Fruit fly (Drosophila melanogaster): Measurements from ENCODE around the gene CG31156.

Gene CG31156

DNA sequence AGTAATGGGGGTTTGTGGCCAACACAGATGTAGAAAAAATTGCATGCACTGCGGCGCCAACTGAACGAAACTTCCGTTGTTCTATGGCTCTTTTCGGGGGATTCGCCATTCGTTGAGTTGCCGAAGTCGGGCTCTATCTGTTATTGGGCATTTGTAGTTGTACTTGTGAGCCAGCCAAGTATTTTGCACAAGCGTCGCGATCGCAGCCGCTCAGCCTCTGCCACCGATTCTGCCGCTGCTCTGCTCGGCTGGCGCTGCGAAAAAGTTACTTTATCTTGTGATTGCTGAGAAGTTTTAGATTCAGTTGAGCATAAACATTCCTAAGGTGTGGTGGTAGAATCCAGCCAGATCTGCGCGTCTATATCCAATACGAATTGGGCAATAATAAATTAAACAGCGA lies 43.6 kb downstream of the CG31156 start, which contains the start of gene CG33110:
Gene CG33110 (plus strand): TSS at position 301 of the 400 bp plus-strand sequence.
- TF ChIP-seq bab2 (GFP tag; optimal IDR thresholded peaks at IDR 0.05) (no peak), sd (tag; optimal IDR thresholded peaks at IDR 0.05) (peak; percentile 27), Adf1 (GFP tag; IDR thresholded peaks at IDR 0.05) (peak; percentile 64), chinmo (GFP tag; IDR thresholded peaks at IDR 0.05; ENCODE audit: partially characterized antibody) (peak; percentile 90; the same call in 3 of the 4 replicates)

- TF ChIP-seq CG4820 (GFP tag; optimal IDR thresholded peaks at IDR 0.05) = no peak
- peak; percentile 77 for TF ChIP-seq CG12769 (tag; optimal IDR thresholded peaks at IDR 0.05)
- TF ChIP-seq CG13894 (tag; optimal IDR thresholded peaks at IDR 0.05) = peak; percentile 60
- peak; percentile 24 for TF ChIP-seq Med (GFP tag)
- TF ChIP-seq CG14860 (GFP tag; IDR thresholded peaks at IDR 0.05; ENCODE audit: partially characterized antibody) = no peak
- TF ChIP-seq gfzf (GFP tag; optimal IDR thresholded peaks at IDR 0.05) = no peak
- peak; percentile 78 for TF ChIP-seq sd (tag; optimal IDR thresholded peaks at IDR 0.05)
Measured at dm6 chr3R:22568508-22568907, 44.9 kb downstream of the CG31156 start.

dm6 chr3R:22565732-22566131 lies 47.7 kb downstream of the CG31156 start:
- peak; percentile 28 for TF ChIP-seq sd (tag; optimal IDR thresholded peaks at IDR 0.05)
- TF ChIP-seq Eip74EF (GFP tag; optimal IDR thresholded peaks at IDR 0.05) = peak in 1 of 2 experiments; percentile 86
- peak; percentile 99 for TF ChIP-seq CG13894 (tag; optimal IDR thresholded peaks at IDR 0.05)
- no peak for TF ChIP-seq CG12659 (GFP tag; optimal IDR thresholded peaks at IDR 0.05)
- TF ChIP-seq chinmo (GFP tag; IDR thresholded peaks at IDR 0.05; ENCODE audit: partially characterized antibody) = peak; percentile 63; the same call in 2 of the 4 replicates
- TF ChIP-seq Fer1 (GFP tag; optimal IDR thresholded peaks at IDR 0.05) = no peak
- TF ChIP-seq Max (GFP tag; optimal IDR thresholded peaks at IDR 0.05) = no peak
- no peak for TF ChIP-seq CG15601 (tag; optimal IDR thresholded peaks at IDR 0.05)
- no peak for TF ChIP-seq H2.0 (GFP tag; IDR thresholded peaks at IDR 0.05)
- peak; percentile 1 for TF ChIP-seq CG12769 (tag; optimal IDR thresholded peaks at IDR 0.05)

DNA sequence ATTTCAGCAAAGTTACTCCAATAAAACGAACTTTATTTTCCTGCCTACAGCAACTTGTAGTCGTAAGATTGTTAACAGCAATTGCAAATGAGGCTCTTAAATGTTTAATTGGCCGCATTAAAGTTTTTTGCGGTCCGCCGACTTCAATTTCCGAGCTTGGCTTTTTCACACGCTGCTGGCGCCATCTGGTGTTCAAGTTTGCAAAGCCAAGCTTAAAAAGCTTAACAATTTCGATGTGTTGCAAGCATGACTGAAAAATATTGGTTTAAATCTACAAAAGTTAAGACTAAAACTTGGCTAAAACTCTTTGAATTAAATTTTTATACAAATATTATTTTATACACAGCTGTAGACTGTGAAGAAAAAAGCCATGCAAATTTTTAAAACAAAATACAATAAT lies 48.7 kb downstream of the CG31156 start:
- TF ChIP-seq Dip2 (GFP tag; IDR thresholded peaks at IDR 0.05) (peak; percentile 84), peb (GFP tag; IDR thresholded peaks at IDR 0.05) (no peak), CG18764 (GFP tag; optimal IDR thresholded peaks at IDR 0.05) (no peak), CG4707 (GFP tag; optimal IDR thresholded peaks at IDR 0.05) (no peak), CTCF (GFP tag; optimal IDR thresholded peaks at IDR 0.05) (peak; percentile 90), sens (GFP tag) (peak; percentile 38), HmgZ (tag; optimal IDR thresholded peaks at IDR 0.05) (no peak), ranshi (GFP tag; IDR thresholded peaks at IDR 0.05) (no peak), zf30C (GFP tag; optimal IDR thresholded peaks at IDR 0.05) (no peak), p53 (GFP tag; optimal IDR thresholded peaks at IDR 0.05) (no peak)

DNA sequence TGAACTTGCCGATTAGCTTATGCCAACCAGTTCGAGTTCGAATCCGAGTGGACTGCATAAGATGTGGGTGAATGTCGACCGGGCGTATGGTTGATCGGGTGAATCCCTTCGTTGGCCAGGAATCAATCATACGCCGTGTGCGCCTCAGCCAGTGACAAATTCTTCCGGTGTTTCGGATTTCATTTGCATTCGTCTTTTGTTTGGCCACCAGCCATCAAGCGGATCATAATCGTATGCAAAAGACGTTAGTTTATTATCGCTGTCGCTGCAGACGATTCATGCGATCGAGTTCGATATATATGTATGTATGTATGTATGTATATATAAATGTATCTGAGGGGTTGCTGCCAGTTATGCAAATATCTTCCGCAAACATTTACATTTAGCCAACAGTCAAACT lies 49.4 kb downstream of the CG31156 start:
- TF ChIP-seq Eip74EF (GFP tag; optimal IDR thresholded peaks at IDR 0.05) (peak in 1 of 2 experiments; percentile 90), stwl (tag; optimal IDR thresholded peaks at IDR 0.05) (no peak), kni (GFP tag; optimal IDR thresholded peaks at IDR 0.05) (no peak), chinmo (GFP tag; IDR thresholded peaks at IDR 0.05; ENCODE audit: partially characterized antibody) (peak; percentile 90), ac (GFP tag; optimal IDR thresholded peaks at IDR 0.05) (no peak), bsh (GFP tag; optimal IDR thresholded peaks at IDR 0.05) (no peak), chn (GFP tag; optimal IDR thresholded peaks at IDR 0.05) (no peak), HLH3B (GFP tag; IDR thresholded peaks at IDR 0.05) (no peak), Gsc (GFP tag; IDR thresholded peaks at IDR 0.05) (no peak), Antp (GFP tag; optimal IDR thresholded peaks at IDR 0.05) (no peak), CG16815 (GFP tag; optimal IDR thresholded peaks at IDR 0.05) (no peak), CG34376 (GFP tag; optimal IDR thresholded peaks at IDR 0.05) (no peak), Camta (GFP tag; optimal IDR thresholded peaks at IDR 0.05) (no peak), Drgx (GFP tag; IDR thresholded peaks at IDR 0.05) (no peak), croc (GFP tag; conservative IDR thresholded peaks at IDR 0.05) (no peak), dm (GFP tag; optimal IDR thresholded peaks at IDR 0.05) (no peak), CG2202 (tag; optimal IDR thresholded peaks at IDR 0.05) (no peak), HLH54F (GFP tag; optimal IDR thresholded peaks at IDR 0.05) (no peak)
